Worm (Caenorhabditis elegans) whole organism, mixed stage, embryonic: Measurements from ENCODE around the gene npr-2.

ENCODE experiments used
- ceh-83 ChIP-seq: fragments of 200-800 bp; sonication (Bioruptor generic); optimal IDR thresholded peaks from 2 replicates; lab custom pipeline; 2018; ENCODE audit warnings: mild to moderate bottlenecking, missing genetic modification characterization, missing compliant biosample characterization
- ces-1 ChIP-seq: fragments of 150-350 bp; optimal IDR thresholded peaks from 2 replicates; lab custom pipeline; 2014; ENCODE audit warnings: missing biosample characterization, missing genetic modification reagents, missing genetic modification characterization
- elt-3 ChIP-seq: fragments of 150-350 bp; optimal IDR thresholded peaks from 2 replicates; lab custom pipeline; 2014; ENCODE audit warnings: missing biosample characterization, missing genetic modification characterization
- hlh-1 ChIP-seq: fragments of 150-350 bp; optimal IDR thresholded peaks from 2 replicates; lab custom pipeline; 2014; ENCODE audit warnings: missing biosample characterization, missing genetic modification reagents, missing genetic modification characterization
- lin-32 ChIP-seq: fragments of 200-800 bp; sonication (Bioruptor generic); optimal IDR thresholded peaks from 2 replicates; lab custom pipeline; 2018; ENCODE audit warnings: mild to moderate bottlenecking, missing genetic modification characterization, missing compliant biosample characterization
- lsy-2 ChIP-seq: fragments of 150-350 bp; optimal IDR thresholded peaks from 2 replicates; lab custom pipeline; 2014; ENCODE audit warnings: missing biosample characterization, missing genetic modification characterization
- mep-1 ChIP-seq: fragments of 150-350 bp; optimal IDR thresholded peaks from 2 replicates; lab custom pipeline; 2017; ENCODE audit warnings: missing biosample characterization, missing genetic modification reagents, missing genetic modification characterization, inconsistent platforms
- nhr-237 ChIP-seq: fragments of 150-350 bp; optimal IDR thresholded peaks from 2 replicates; lab custom pipeline; 2014; ENCODE audit warnings: missing biosample characterization, missing genetic modification characterization
- nhr-76 ChIP-seq: sonication (generic microtip); optimal IDR thresholded peaks from 2 replicates; lab custom pipeline; 2017; ENCODE audit warnings: missing biosample characterization, missing genetic modification characterization
- pha-4 ChIP-seq: fragments of 150-350 bp; optimal IDR thresholded peaks from 2 replicates; lab custom pipeline; 2018; ENCODE audit warnings: missing biosample characterization, missing genetic modification reagents, missing genetic modification characterization
- snpc-4 ChIP-seq: fragments of 150-350 bp; optimal IDR thresholded peaks from 2 replicates; lab custom pipeline; 2014; ENCODE audit warnings: missing biosample characterization, missing genetic modification characterization
- unc-39 ChIP-seq: fragments of 150-350 bp; optimal IDR thresholded peaks from 2 replicates; lab custom pipeline; 2014; ENCODE audit warnings: missing biosample characterization, missing genetic modification characterization

DNA sequence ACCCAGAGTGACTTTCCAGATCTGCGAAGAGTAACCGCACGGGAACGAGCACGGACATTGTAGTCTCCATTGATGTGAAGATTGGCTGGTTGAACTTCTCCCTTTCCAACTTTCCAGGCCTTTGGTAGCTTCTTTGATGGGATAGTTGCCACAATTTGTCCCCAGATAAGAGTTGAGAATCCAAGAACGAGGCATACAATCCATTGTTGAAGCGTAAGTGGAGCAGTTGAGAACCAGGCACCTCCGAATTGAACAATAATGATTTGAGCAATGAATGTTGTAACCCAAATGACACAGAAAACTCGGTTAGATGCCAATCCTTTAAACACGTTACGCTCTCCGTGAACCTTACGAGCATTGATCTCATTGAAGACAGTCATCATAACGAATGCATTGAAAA is 47.1 kb upstream of the npr-2 start:
- TF ChIP-seq nhr-76 (tag; lab: Kevin White, UChicago) (no peak), mep-1 (no peak), snpc-4 (tag; lab: Kevin White, UChicago) (no peak), lsy-2 (no peak), nhr-237 (tag; lab: Kevin White, UChicago) (no peak), elt-3 (tag; lab: Kevin White, UChicago) (no peak), unc-39 (no peak), lin-32 (no peak), ces-1 (no peak), hlh-1 (no peak), pha-4 (tag; lab: Kevin White, UChicago) (no peak), ceh-83 (GFP tag; lab: Kevin White, UChicago) (no peak)
